Fruit fly (Drosophila melanogaster): Measurements from ENCODE around the gene CG43725.

The CG43725 gene

dm6 chr2L:11039548-11040144 is 35.7 kb upstream of the CG43725 start:
- TF ChIP-seq lbe (GFP tag; optimal IDR thresholded peaks at IDR 0.05) (no peak), CG34224 (GFP tag; IDR thresholded peaks at IDR 0.05; ENCODE audit: partially characterized antibody) (no peak), chinmo (GFP tag; IDR thresholded peaks at IDR 0.05; ENCODE audit: partially characterized antibody) (0 out of 4 replicates have a peak, but pooled peaks have one; percentile 63), Trl (optimal IDR thresholded peaks at IDR 0.05) (peak in 1 of 2 experiments; percentile 6), Trl (GFP tag; optimal IDR thresholded peaks at IDR 0.05) (no peak), CG14965 (GFP tag; optimal IDR thresholded peaks at IDR 0.05; ENCODE audit: borderline replicate concordance) (no peak), CG14441 (GFP tag; IDR thresholded peaks at IDR 0.05) (no peak), CG17385 (GFP tag; optimal IDR thresholded peaks at IDR 0.05) (no peak), toy (GFP tag; IDR thresholded peaks at IDR 0.05) (no peak), scrt (GFP tag; optimal IDR thresholded peaks at IDR 0.05) (no peak), CG12104 (GFP tag; optimal IDR thresholded peaks at IDR 0.05) (no peak), CG11696 (GFP tag; IDR thresholded peaks at IDR 0.05) (no peak), CG17802 (tag; optimal IDR thresholded peaks at IDR 0.05) (no peak), Bdp1 (GFP tag; optimal IDR thresholded peaks at IDR 0.05) (no peak), inv (GFP tag; IDR thresholded peaks at IDR 0.05; ENCODE audit: partially characterized antibody) (no peak), Adf1 (GFP tag; IDR thresholded peaks at IDR 0.05) (no peak), Lpt (GFP tag; optimal IDR thresholded peaks at IDR 0.05) (no peak), CG17361 (GFP tag; IDR thresholded peaks at IDR 0.05) (no peak), CG10543 (GFP tag; optimal IDR thresholded peaks at IDR 0.05) (peak; percentile 46), luna (GFP tag; optimal IDR thresholded peaks at IDR 0.05) (no peak), CG4854 (GFP tag; optimal IDR thresholded peaks at IDR 0.05) (no peak), dati (GFP tag; IDR thresholded peaks at IDR 0.05) (no peak), CG33213 (GFP tag; optimal IDR thresholded peaks at IDR 0.05) (no peak), Stat92E (GFP tag; optimal IDR thresholded peaks at IDR 0.05) (no peak), lola (GFP tag; optimal IDR thresholded peaks at IDR 0.05) (no peak), HmgZ (tag; optimal IDR thresholded peaks at IDR 0.05) (peak; percentile 13), CG11093 (GFP tag; IDR thresholded peaks at IDR 0.05) (no peak), CG12155 (GFP tag; optimal IDR thresholded peaks at IDR 0.05) (no peak), CG2202 (tag; optimal IDR thresholded peaks at IDR 0.05) (no peak), sqz (GFP tag; optimal IDR thresholded peaks at IDR 0.05) (peak; percentile 35), Max (GFP tag; optimal IDR thresholded peaks at IDR 0.05) (no peak), wor (GFP tag; IDR thresholded peaks at IDR 0.05) (no peak), CG2199 (GFP tag; IDR thresholded peaks at IDR 0.05) (0 out of 3 replicates have a peak, but pooled peaks have one; percentile 33), HLH4C (GFP tag; IDR thresholded peaks at IDR 0.05; ENCODE audit: partially characterized antibody) (no peak), Sin3A (optimal IDR thresholded peaks at IDR 0.05) (no peak), sim (GFP tag; IDR thresholded peaks at IDR 0.05) (no peak), Sox102F (GFP tag; optimal IDR thresholded peaks at IDR 0.05) (no peak), usp (GFP tag; optimal IDR thresholded peaks at IDR 0.05) (no peak), CG13123 (GFP tag; optimal IDR thresholded peaks at IDR 0.05) (no peak), Lhr (GFP tag; optimal IDR thresholded peaks at IDR 0.05) (no peak), NfI (GFP tag; optimal IDR thresholded peaks at IDR 0.05) (no peak), CG11504 (tag; optimal IDR thresholded peaks at IDR 0.05) (no peak), CG18262 (tag; optimal IDR thresholded peaks at IDR 0.05) (no peak), Pdp1 (GFP tag; optimal IDR thresholded peaks at IDR 0.05) (peak in 1 of 2 experiments; percentile 79), nerfin-2 (GFP tag; IDR thresholded peaks at IDR 0.05; ENCODE audit: partially characterized antibody) (no peak), sd (tag; optimal IDR thresholded peaks at IDR 0.05) (peak; percentile 13), C15 (GFP tag; IDR thresholded peaks at IDR 0.05) (no peak), sr (GFP tag; IDR thresholded peaks at IDR 0.05) (no peak), gcm (GFP tag; optimal IDR thresholded peaks at IDR 0.05) (no peak), CG14710 (tag; optimal IDR thresholded peaks at IDR 0.05) (no peak)
